Fruit fly (Drosophila melanogaster) S2 (cell line): ENCODE measurements around the gene CG3625.
A peak's percentile ranks its signal among the peaks of the same experiment; 100 is the strongest.

ENCODE experiments used
- CG8478 ChIP-seq: fragments of >200 bp; optimal IDR thresholded peaks from 2 replicates; lab custom pipeline; 2018
- CTCF ChIP-seq, 2 experiments: fragments of >200 bp; optimal IDR thresholded peaks; 2 replicates each; lab custom pipeline; 2018

- TF ChIP-seq CG8478 (lab: Kevin White, UChicago) = no peak
- peak in 1 of 2 experiments; percentile 35 for TF ChIP-seq CTCF (optimal IDR thresholded peaks at IDR 0.05; lab: Kevin White, UChicago)
Measured at dm6 chr2L:283071-283482, 8.5 kb downstream of the CG3625 start, which contains the start of gene CG11601.
